Worm (Caenorhabditis elegans): ENCODE results near the gene gem-1.

Gene gem-1

DNA sequence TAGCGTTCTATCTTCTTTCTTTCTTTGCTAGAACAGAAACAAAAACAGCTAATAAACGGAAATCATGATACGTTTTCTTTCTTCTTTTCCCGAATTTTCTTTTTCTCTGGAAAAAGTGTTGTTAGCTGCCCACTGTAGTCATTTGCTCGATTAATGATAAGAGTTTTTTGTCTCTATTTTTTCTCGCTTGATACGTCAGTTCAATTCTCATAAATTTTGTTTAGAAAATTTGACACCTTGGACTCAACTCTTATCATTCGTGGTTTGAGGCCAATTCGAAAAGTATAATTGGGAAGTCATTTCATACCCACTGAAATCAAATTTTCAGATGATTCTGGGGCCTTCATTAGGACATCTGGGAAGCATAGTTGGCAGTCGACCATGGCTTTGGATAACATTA, 34.9 kb downstream of the gem-1 start:
- TF ChIP-seq ceh-43 (GFP tag; optimal IDR thresholded peaks at IDR 0.05) (no peak), elt-1 (tag; optimal IDR thresholded peaks at IDR 0.05; ENCODE audit: borderline replicate concordance, insufficient read depth) (no peak), mab-5 (tag; optimal IDR thresholded peaks at IDR 0.05) (no peak), lin-32 (GFP tag; optimal IDR thresholded peaks at IDR 0.05) (no peak), bed-3 (GFP tag; optimal IDR thresholded peaks at IDR 0.05) (no peak), mep-1 (tag; optimal IDR thresholded peaks at IDR 0.05) (no peak), unc-39 (tag; optimal IDR thresholded peaks at IDR 0.05) (no peak)

- TF ChIP-seq hlh-1 (tag; optimal IDR thresholded peaks at IDR 0.05) = peak; percentile 48
- TF ChIP-seq unc-62 (GFP tag; optimal IDR thresholded peaks at IDR 0.05) = peak; percentile 6
- no peak for TF ChIP-seq mls-2 (tag; optimal IDR thresholded peaks at IDR 0.05)
- TF ChIP-seq bed-3 (GFP tag; optimal IDR thresholded peaks at IDR 0.05) = no peak
- peak; percentile 32 for TF ChIP-seq unc-120 (tag; optimal IDR thresholded peaks at IDR 0.05; ENCODE audit: poor library complexity, severe bottlenecking)
Observed at ce11 chrX:13340970-13341369, 35.8 kb downstream of the gem-1 start.

ce11 chrX:13339029-13339626, 37.7 kb downstream of the gem-1 start:
- TF ChIP-seq unc-120 (tag; optimal IDR thresholded peaks at IDR 0.05; ENCODE audit: poor library complexity, severe bottlenecking) (no peak), elt-1 (tag; optimal IDR thresholded peaks at IDR 0.05; ENCODE audit: borderline replicate concordance, insufficient read depth) (no peak), mab-5 (tag; optimal IDR thresholded peaks at IDR 0.05) (no peak), bed-3 (GFP tag; optimal IDR thresholded peaks at IDR 0.05) (no peak), nhr-2 (tag; optimal IDR thresholded peaks at IDR 0.05) (no peak), ceh-43 (GFP tag; optimal IDR thresholded peaks at IDR 0.05) (no peak), nhr-237 (tag; optimal IDR thresholded peaks at IDR 0.05) (no peak), elt-3 (tag; optimal IDR thresholded peaks at IDR 0.05) (no peak), mls-2 (tag; optimal IDR thresholded peaks at IDR 0.05) (no peak), pha-4 (tag; optimal IDR thresholded peaks at IDR 0.05) (no peak), tbx-8 (GFP tag; optimal IDR thresholded peaks at IDR 0.05) (no peak), cnd-1 (tag; optimal IDR thresholded peaks at IDR 0.05) (no peak)

- TF ChIP-seq elt-1 (tag; optimal IDR thresholded peaks at IDR 0.05; ENCODE audit: borderline replicate concordance, insufficient read depth) = no peak
- no peak for TF ChIP-seq nhr-76 (tag; optimal IDR thresholded peaks at IDR 0.05)
- no peak for TF ChIP-seq unc-120 (tag; optimal IDR thresholded peaks at IDR 0.05; ENCODE audit: poor library complexity, severe bottlenecking)
- TF ChIP-seq snpc-4 (tag; optimal IDR thresholded peaks at IDR 0.05) = no peak
- TF ChIP-seq mep-1 (tag; optimal IDR thresholded peaks at IDR 0.05) = no peak
- no peak for TF ChIP-seq pha-4 (tag; optimal IDR thresholded peaks at IDR 0.05)
- TF ChIP-seq zip-8 (tag; optimal IDR thresholded peaks at IDR 0.05) = no peak
- no peak for TF ChIP-seq tbx-8 (GFP tag; optimal IDR thresholded peaks at IDR 0.05)
- TF ChIP-seq cnd-1 (tag; optimal IDR thresholded peaks at IDR 0.05) = no peak
- TF ChIP-seq nhr-28 (tag; optimal IDR thresholded peaks at IDR 0.05) = no peak
- TF ChIP-seq elt-3 (tag; optimal IDR thresholded peaks at IDR 0.05) = no peak
- no peak for TF ChIP-seq blmp-1 (tag; optimal IDR thresholded peaks at IDR 0.05)
- no peak for TF ChIP-seq mls-2 (tag; optimal IDR thresholded peaks at IDR 0.05)
- TF ChIP-seq flh-1 (GFP tag; optimal IDR thresholded peaks at IDR 0.05) = no peak
- TF ChIP-seq lin-32 (GFP tag; optimal IDR thresholded peaks at IDR 0.05) = no peak
- no peak for TF ChIP-seq sem-2 (GFP tag; optimal IDR thresholded peaks at IDR 0.05)
- no peak for TF ChIP-seq nhr-237 (tag; optimal IDR thresholded peaks at IDR 0.05)
Observed at ce11 chrX:13337728-13338127, 39.1 kb downstream of the gem-1 start, which contains the start of gene ptr-24. Gene ptr-24, plus strand, starts transcription at chrX:13338028.

ce11 chrX:13337000-13337399, 39.8 kb downstream of the gem-1 start:
- TF ChIP-seq ceh-83 (GFP tag; optimal IDR thresholded peaks at IDR 0.05) (no peak), sem-2 (GFP tag; optimal IDR thresholded peaks at IDR 0.05) (no peak), pha-4 (tag; optimal IDR thresholded peaks at IDR 0.05) (no peak), lsy-2 (tag; optimal IDR thresholded peaks at IDR 0.05) (no peak), unc-120 (tag; optimal IDR thresholded peaks at IDR 0.05; ENCODE audit: poor library complexity, severe bottlenecking) (no peak), sptf-1 (tag; optimal IDR thresholded peaks at IDR 0.05) (no peak), bed-3 (GFP tag; optimal IDR thresholded peaks at IDR 0.05) (no peak), lin-13 (tag; optimal IDR thresholded peaks at IDR 0.05) (no peak), unc-39 (tag; optimal IDR thresholded peaks at IDR 0.05) (no peak), tbx-8 (GFP tag; optimal IDR thresholded peaks at IDR 0.05) (no peak), mls-2 (tag; optimal IDR thresholded peaks at IDR 0.05) (no peak), ceh-43 (GFP tag; optimal IDR thresholded peaks at IDR 0.05) (no peak), drap-1 (GFP tag; optimal IDR thresholded peaks at IDR 0.05) (no peak), ham-2 (GFP tag; optimal IDR thresholded peaks at IDR 0.05) (no peak), unc-62 (GFP tag; optimal IDR thresholded peaks at IDR 0.05) (no peak), snpc-4 (tag; optimal IDR thresholded peaks at IDR 0.05) (no peak)

All from whole organism, mixed stage, embryonic.